Fruit fly (Drosophila melanogaster): ENCODE results near the gene mTerf5.
A peak's percentile ranks its signal among the peaks of the same experiment; 100 is the strongest.

The mTerf5 gene

DNA sequence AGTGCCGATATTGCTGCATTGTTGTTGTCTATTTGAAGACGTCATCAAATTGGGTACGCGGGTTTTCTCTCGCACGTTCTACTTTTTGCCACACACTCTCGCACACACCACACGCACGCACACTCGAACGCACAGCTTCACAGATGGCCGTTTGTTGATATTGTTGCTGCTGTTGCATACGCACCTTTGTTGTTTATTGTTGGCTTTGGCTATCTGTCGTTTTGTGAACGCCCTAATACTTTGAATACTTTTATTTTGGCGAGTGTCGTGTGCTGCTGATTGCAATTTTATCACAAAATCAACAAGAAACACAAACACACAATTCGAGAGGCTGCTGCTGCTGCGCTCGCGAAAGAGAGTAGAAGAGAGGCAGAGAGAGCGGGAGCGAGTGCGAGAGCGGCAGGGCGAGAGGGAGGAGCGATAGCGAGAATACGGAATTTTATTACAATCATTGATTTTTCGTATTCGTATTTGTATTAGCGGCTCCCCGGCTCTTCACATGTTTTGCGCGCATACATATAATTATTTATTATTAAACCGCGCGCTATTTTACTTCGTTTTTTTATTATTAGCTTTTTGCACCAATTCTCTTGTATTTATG, 24.9 kb downstream of the mTerf5 start (continued):
- TF ChIP-seq CG15269 (tag; optimal IDR thresholded peaks at IDR 0.05) (peak; percentile 25), Aef1 (GFP tag; IDR thresholded peaks at IDR 0.05) (no peak), dmrt11E (tag; optimal IDR thresholded peaks at IDR 0.05) (peak; percentile 39), CG13296 (GFP tag; optimal IDR thresholded peaks at IDR 0.05) (peak; percentile 80), tup (GFP tag; optimal IDR thresholded peaks at IDR 0.05) (no peak), CG1603 (tag; optimal IDR thresholded peaks at IDR 0.05) (peak; percentile 64), CG11093 (GFP tag; IDR thresholded peaks at IDR 0.05) (no peak), CG2875 (GFP tag; optimal IDR thresholded peaks at IDR 0.05) (peak; percentile 56), hbn (GFP tag; IDR thresholded peaks at IDR 0.05; ENCODE audit: partially characterized antibody) (no peak), sim (GFP tag; IDR thresholded peaks at IDR 0.05) (no peak), CG9932 (GFP tag; IDR thresholded peaks at IDR 0.05) (no peak), tin (GFP tag; optimal IDR thresholded peaks at IDR 0.05) (no peak), CG5180 (GFP tag; optimal IDR thresholded peaks at IDR 0.05) (peak; percentile 54), fru (optimal IDR thresholded peaks at IDR 0.05) (no peak), gce (GFP tag; IDR thresholded peaks at IDR 0.05) (no peak), kah (GFP tag; optimal IDR thresholded peaks at IDR 0.05) (peak; percentile 60), CG3838 (GFP tag; optimal IDR thresholded peaks at IDR 0.05) (peak; percentile 64), chn (GFP tag; optimal IDR thresholded peaks at IDR 0.05) (no peak), klu (GFP tag; IDR thresholded peaks at IDR 0.05) (no peak), E2f2 (GFP tag; IDR thresholded peaks at IDR 0.05) (no peak), sob (GFP tag; IDR thresholded peaks at IDR 0.05) (no peak), CG18476 (GFP tag; optimal IDR thresholded peaks at IDR 0.05) (peak; percentile 39), ken (GFP tag; IDR thresholded peaks at IDR 0.05) (no peak), scrt (GFP tag; optimal IDR thresholded peaks at IDR 0.05) (peak; percentile 58), CG2120 (GFP tag; optimal IDR thresholded peaks at IDR 0.05) (peak; percentile 29), CG4360 (GFP tag; IDR thresholded peaks at IDR 0.05) (no peak), Mes4 (GFP tag; optimal IDR thresholded peaks at IDR 0.05) (peak; percentile 38), CG11696 (GFP tag; IDR thresholded peaks at IDR 0.05) (no peak), abd-A (tag; optimal IDR thresholded peaks at IDR 0.05) (peak; percentile 4), CG10147 (GFP tag; optimal IDR thresholded peaks at IDR 0.05) (no peak), gfzf (GFP tag; optimal IDR thresholded peaks at IDR 0.05) (no peak), zfh2 (GFP tag; optimal IDR thresholded peaks at IDR 0.05) (no peak), GATAe (GFP tag; conservative IDR thresholded peaks at IDR 0.05) (no peak), CG14441 (GFP tag; IDR thresholded peaks at IDR 0.05) (no peak), zfh1 (GFP tag; IDR thresholded peaks at IDR 0.05) (no peak), amos (GFP tag; IDR thresholded peaks at IDR 0.05; ENCODE audit: partially characterized antibody) (no peak), oc (tag; optimal IDR thresholded peaks at IDR 0.05) (no peak), CG31365 (tag; optimal IDR thresholded peaks at IDR 0.05) (peak; percentile 52), H2.0 (GFP tag; IDR thresholded peaks at IDR 0.05) (no peak), CG7786 (GFP tag; optimal IDR thresholded peaks at IDR 0.05) (no peak), CG4707 (GFP tag; optimal IDR thresholded peaks at IDR 0.05) (peak; percentile 57), CG4617 (GFP tag; optimal IDR thresholded peaks at IDR 0.05; ENCODE audit: borderline replicate concordance) (no peak), NC2α (GFP tag; optimal IDR thresholded peaks at IDR 0.05) (peak; percentile 54), br (optimal IDR thresholded peaks at IDR 0.05) (no peak), corto (GFP tag; optimal IDR thresholded peaks at IDR 0.05) (peak; percentile 18), CG1647 (GFP tag; optimal IDR thresholded peaks at IDR 0.05) (no peak), ERR (GFP tag; optimal IDR thresholded peaks at IDR 0.05) (peak; percentile 41), cas (GFP tag; IDR thresholded peaks at IDR 0.05) (no peak), Lim3 (GFP tag; IDR thresholded peaks at IDR 0.05) (no peak), Lhr (GFP tag; optimal IDR thresholded peaks at IDR 0.05) (no peak), CG10274 (GFP tag; optimal IDR thresholded peaks at IDR 0.05) (no peak), MESR4 (GFP tag; optimal IDR thresholded peaks at IDR 0.05) (no peak)
